Worm (Caenorhabditis elegans): ENCODE results near the gene pdfr-1.

pdfr-1 gene

DNA sequence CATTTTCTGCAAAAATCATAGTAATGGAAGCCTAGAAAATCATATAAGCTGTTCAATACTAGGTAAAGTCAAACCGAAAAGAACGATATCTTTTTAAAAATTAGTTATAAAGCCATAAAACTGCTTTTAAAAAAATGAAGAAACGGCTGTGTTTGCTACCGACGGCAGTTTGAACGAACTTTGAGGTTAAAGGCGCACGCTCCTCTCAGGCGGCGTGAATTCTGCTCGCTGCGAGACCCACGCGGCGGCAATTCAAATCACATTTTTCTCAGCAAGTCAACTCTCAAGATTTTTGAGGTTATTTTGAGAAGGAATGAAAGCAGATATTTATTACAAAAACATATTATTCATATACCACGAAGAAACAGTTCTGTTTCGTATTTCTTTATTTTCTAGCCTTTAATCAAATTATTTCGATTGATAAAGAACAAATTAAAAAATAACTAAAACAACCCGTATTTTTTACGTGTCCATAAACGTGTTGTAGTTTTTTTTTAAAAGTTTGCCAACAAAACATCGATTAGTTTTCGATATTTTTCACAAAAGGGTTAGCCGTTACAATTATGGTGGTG is 43.7 kb downstream of the pdfr-1 start, which contains the start of the genes mdh-2 and F20H11.4:
mdh-2 (minus strand) TSS at position 6 of the 572 bp plus-strand sequence.
F20H11.4 (plus strand) TSS at position 522 of the 572 bp plus-strand sequence.
- TF ChIP-seq scrt-1 (GFP tag; IDR thresholded peaks at IDR 0.05) (no peak), hmg-4 (GFP tag; optimal IDR thresholded peaks at IDR 0.05) (no peak), hmbx-1 (tag; optimal IDR thresholded peaks at IDR 0.05) (no peak), pes-1 (GFP tag; IDR thresholded peaks at IDR 0.05) (no peak), tbx-37 (GFP tag; conservative IDR thresholded peaks at IDR 0.05) (no peak), ets-7 (tag; optimal IDR thresholded peaks at IDR 0.05) (no peak), ceh-13 (GFP tag; optimal IDR thresholded peaks at IDR 0.05) (no peak), tbx-11 (GFP tag; IDR thresholded peaks at IDR 0.05) (no peak), ceh-36 (tag; optimal IDR thresholded peaks at IDR 0.05) (no peak), hnd-1 (tag; optimal IDR thresholded peaks at IDR 0.05) (no peak), flt-1 (GFP tag; IDR thresholded peaks at IDR 0.05) (no peak), tra-4 (tag; optimal IDR thresholded peaks at IDR 0.05) (no peak), aly-1 (tag; optimal IDR thresholded peaks at IDR 0.05) (no peak), F13C5.2 (tag; optimal IDR thresholded peaks at IDR 0.05) (no peak), ama-1 (optimal IDR thresholded peaks at IDR 0.05) (no peak), B0310.2 (tag; optimal IDR thresholded peaks at IDR 0.05) (no peak)

DNA sequence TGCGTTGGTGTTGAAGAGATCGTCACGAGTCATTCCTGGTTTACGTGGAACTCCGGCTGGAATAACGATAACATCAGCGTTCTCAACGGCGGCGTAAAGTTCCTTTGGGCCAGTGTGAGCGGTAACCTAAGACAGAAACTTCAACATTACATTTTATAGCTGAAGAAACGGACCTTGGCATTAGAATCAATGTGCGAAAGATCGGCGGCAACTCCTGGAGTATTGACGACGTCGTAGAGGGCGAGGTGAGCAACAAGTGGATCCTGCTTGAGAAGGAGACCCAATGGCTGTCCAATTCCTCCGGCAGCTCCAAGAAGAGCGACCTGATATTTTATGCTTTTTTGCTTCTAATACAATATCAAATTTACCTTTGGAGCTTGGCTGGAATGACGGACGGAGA is 44.2 kb downstream of the pdfr-1 start:
- TF ChIP-seq ama-1 (optimal IDR thresholded peaks at IDR 0.05) (no peak), B0310.2 (tag; optimal IDR thresholded peaks at IDR 0.05) (no peak), hmbx-1 (tag; optimal IDR thresholded peaks at IDR 0.05) (no peak), hmg-4 (GFP tag; optimal IDR thresholded peaks at IDR 0.05) (no peak), scrt-1 (GFP tag; IDR thresholded peaks at IDR 0.05) (no peak), hnd-1 (tag; optimal IDR thresholded peaks at IDR 0.05) (no peak), ceh-13 (GFP tag; optimal IDR thresholded peaks at IDR 0.05) (no peak), pes-1 (GFP tag; IDR thresholded peaks at IDR 0.05) (no peak), F13C5.2 (tag; optimal IDR thresholded peaks at IDR 0.05) (no peak), flt-1 (GFP tag; IDR thresholded peaks at IDR 0.05) (no peak)

DNA sequence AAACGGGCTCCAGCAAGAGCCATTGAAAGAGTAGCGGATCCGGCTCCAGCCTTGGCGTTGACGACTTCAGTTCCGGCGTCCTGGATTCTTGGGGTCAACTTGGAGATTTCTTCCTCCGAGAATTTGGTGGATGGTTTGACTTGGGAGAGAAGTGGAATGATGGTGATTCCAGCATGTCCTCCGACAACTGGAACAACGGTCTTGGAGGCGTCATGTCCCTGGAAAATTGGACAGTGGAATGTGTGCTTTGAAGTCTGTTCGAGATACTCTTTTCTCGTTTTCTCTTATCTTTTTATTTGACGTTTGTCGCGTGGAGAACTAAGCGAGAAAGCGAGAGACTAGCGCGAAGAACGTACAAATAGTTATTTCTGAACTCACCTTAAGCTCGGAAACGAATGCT is 44.8 kb downstream of the pdfr-1 start:
- TF ChIP-seq hmbx-1 (tag; optimal IDR thresholded peaks at IDR 0.05) = no peak
- TF ChIP-seq B0310.2 (tag; optimal IDR thresholded peaks at IDR 0.05) = no peak
- TF ChIP-seq hnd-1 (tag; optimal IDR thresholded peaks at IDR 0.05) = no peak
- no peak for TF ChIP-seq tra-4 (tag; optimal IDR thresholded peaks at IDR 0.05)
- no peak for TF ChIP-seq ceh-36 (tag; optimal IDR thresholded peaks at IDR 0.05)
- no peak for TF ChIP-seq ets-7 (tag; optimal IDR thresholded peaks at IDR 0.05)
- no peak for TF ChIP-seq ceh-13 (GFP tag; optimal IDR thresholded peaks at IDR 0.05)
- TF ChIP-seq aly-1 (tag; optimal IDR thresholded peaks at IDR 0.05) = no peak
- no peak for TF ChIP-seq tbx-37 (GFP tag; conservative IDR thresholded peaks at IDR 0.05)
- no peak for TF ChIP-seq ama-1 (optimal IDR thresholded peaks at IDR 0.05)
- no peak for TF ChIP-seq flt-1 (GFP tag; IDR thresholded peaks at IDR 0.05)
- no peak for TF ChIP-seq F13C5.2 (tag; optimal IDR thresholded peaks at IDR 0.05)
- no peak for TF ChIP-seq tbx-11 (GFP tag; IDR thresholded peaks at IDR 0.05)
- TF ChIP-seq sea-1 (GFP tag; conservative IDR thresholded peaks at IDR 0.05) = no peak
- TF ChIP-seq scrt-1 (GFP tag; IDR thresholded peaks at IDR 0.05) = no peak
- TF ChIP-seq hmg-4 (GFP tag; optimal IDR thresholded peaks at IDR 0.05) = no peak
- TF ChIP-seq pes-1 (GFP tag; IDR thresholded peaks at IDR 0.05) = no peak

DNA sequence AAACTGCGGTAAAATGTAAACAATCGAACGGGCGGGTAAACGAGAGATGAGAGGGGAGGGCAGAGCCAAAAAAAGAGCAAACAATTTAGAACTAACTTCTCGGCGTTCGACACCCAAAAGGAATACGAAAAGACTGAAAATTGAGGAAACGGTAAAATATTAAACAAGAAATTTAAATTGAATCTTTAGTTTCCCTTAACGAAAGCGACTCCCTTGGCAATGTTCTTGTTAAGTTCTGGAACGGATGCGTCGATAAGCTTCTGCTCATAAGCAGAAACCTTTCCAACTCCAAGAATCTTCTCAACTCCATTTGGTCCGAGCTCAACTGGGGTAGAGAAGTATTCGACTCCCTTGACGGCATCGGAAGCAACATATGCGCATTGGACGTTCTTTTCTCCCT is 45.2 kb downstream of the pdfr-1 start:
- TF ChIP-seq tbx-11 (GFP tag; IDR thresholded peaks at IDR 0.05) (no peak), tbx-37 (GFP tag; conservative IDR thresholded peaks at IDR 0.05) (no peak), B0310.2 (tag; optimal IDR thresholded peaks at IDR 0.05) (no peak), tra-4 (tag; optimal IDR thresholded peaks at IDR 0.05) (no peak), ceh-36 (tag; optimal IDR thresholded peaks at IDR 0.05) (no peak), sea-1 (GFP tag; conservative IDR thresholded peaks at IDR 0.05) (no peak), pes-1 (GFP tag; IDR thresholded peaks at IDR 0.05) (no peak), flt-1 (GFP tag; IDR thresholded peaks at IDR 0.05) (no peak), ceh-13 (GFP tag; optimal IDR thresholded peaks at IDR 0.05) (no peak), scrt-1 (GFP tag; IDR thresholded peaks at IDR 0.05) (no peak), hnd-1 (tag; optimal IDR thresholded peaks at IDR 0.05) (no peak), hmg-4 (GFP tag; optimal IDR thresholded peaks at IDR 0.05) (no peak), F13C5.2 (tag; optimal IDR thresholded peaks at IDR 0.05) (no peak), ets-7 (tag; optimal IDR thresholded peaks at IDR 0.05) (no peak)

DNA sequence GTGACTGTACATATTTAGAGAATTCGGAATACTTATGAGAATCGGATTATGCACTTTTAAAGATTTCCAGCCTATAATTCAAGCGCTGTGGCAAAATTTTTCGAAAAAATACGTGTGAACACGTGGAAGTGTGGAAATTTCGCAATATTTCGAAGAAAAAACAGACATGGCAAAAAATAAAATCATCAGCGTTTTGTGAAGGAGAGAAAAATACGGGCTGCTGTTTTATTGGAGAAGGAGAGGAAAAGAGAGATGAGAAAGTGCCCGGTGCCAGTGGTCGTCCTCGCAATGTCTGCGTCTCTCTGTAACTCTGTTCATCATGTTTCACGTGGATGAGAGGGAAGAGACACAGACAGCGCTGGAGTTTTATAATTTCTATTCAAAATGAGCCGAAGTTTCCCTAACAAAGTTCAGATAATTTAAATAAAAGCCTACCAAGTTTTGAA is 45.8 kb downstream of the pdfr-1 start:
- TF ChIP-seq pes-1 (GFP tag; IDR thresholded peaks at IDR 0.05) (no peak), sea-1 (GFP tag; conservative IDR thresholded peaks at IDR 0.05) (no peak), tra-4 (tag; optimal IDR thresholded peaks at IDR 0.05) (no peak), F13C5.2 (tag; optimal IDR thresholded peaks at IDR 0.05) (peak; percentile 34)

DNA sequence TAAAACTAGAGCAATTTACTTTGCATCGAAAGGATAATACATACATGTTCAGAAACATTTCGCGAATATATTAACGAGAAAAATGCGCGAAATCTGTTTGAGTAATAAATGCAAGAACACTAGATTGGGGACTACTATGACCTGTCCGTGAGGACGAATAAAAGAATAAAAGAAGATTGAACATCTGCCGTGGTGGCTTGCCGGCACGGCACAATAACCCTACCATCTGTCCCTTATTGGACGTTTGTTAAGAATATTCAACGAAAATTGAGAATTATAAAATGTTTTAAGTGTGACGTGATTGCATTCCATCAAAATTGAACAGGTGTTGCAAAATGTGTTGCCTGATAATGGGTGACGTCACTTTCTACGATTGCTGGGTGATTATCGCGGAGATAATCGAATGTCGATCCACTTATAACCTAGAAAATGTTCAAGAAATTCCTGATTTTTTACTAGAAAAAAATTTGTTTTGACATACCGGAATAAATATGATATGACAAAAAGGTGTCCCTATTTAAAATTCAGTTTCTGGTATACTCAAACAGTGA is 46.4 kb downstream of the pdfr-1 start:
- TF ChIP-seq hmg-4 (GFP tag; optimal IDR thresholded peaks at IDR 0.05) (no peak), ceh-36 (tag; optimal IDR thresholded peaks at IDR 0.05) (no peak), sea-1 (GFP tag; conservative IDR thresholded peaks at IDR 0.05) (no peak), tbx-11 (GFP tag; IDR thresholded peaks at IDR 0.05) (no peak), scrt-1 (GFP tag; IDR thresholded peaks at IDR 0.05) (no peak), B0310.2 (tag; optimal IDR thresholded peaks at IDR 0.05) (no peak), ceh-13 (GFP tag; optimal IDR thresholded peaks at IDR 0.05) (no peak), F13C5.2 (tag; optimal IDR thresholded peaks at IDR 0.05) (no peak), tra-4 (tag; optimal IDR thresholded peaks at IDR 0.05) (no peak), flt-1 (GFP tag; IDR thresholded peaks at IDR 0.05) (no peak), ama-1 (optimal IDR thresholded peaks at IDR 0.05) (no peak), tbx-37 (GFP tag; conservative IDR thresholded peaks at IDR 0.05) (no peak), ets-7 (tag; optimal IDR thresholded peaks at IDR 0.05) (no peak), pes-1 (GFP tag; IDR thresholded peaks at IDR 0.05) (no peak), hnd-1 (tag; optimal IDR thresholded peaks at IDR 0.05) (no peak), hmbx-1 (tag; optimal IDR thresholded peaks at IDR 0.05) (no peak)

DNA sequence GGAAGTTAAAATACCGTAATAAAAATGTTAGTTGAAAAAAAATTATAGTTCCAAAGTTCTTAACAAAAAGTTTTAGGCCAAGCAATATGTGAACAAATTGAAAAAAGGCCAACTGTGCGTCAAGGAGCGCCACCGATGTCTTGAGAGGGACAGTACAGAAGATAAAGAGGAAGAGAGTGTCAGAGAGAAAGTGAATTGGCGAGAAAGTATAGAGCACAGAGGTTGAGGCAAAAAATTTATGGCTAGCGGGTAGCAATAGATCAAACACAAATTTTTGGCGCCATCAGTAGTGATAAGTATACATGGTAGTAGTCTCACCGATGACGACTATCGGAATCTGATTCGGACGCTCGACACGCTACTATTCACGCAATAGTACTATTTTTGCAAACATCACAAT is 47.6 kb downstream of the pdfr-1 start:
- TF ChIP-seq F13C5.2 (tag; optimal IDR thresholded peaks at IDR 0.05) (no peak), tra-4 (tag; optimal IDR thresholded peaks at IDR 0.05) (no peak), scrt-1 (GFP tag; IDR thresholded peaks at IDR 0.05) (no peak), tbx-37 (GFP tag; conservative IDR thresholded peaks at IDR 0.05) (no peak), sea-1 (GFP tag; conservative IDR thresholded peaks at IDR 0.05) (no peak), pes-1 (GFP tag; IDR thresholded peaks at IDR 0.05) (no peak), hnd-1 (tag; optimal IDR thresholded peaks at IDR 0.05) (no peak), ceh-36 (tag; optimal IDR thresholded peaks at IDR 0.05) (no peak), hmbx-1 (tag; optimal IDR thresholded peaks at IDR 0.05) (no peak), aly-1 (tag; optimal IDR thresholded peaks at IDR 0.05) (no peak), tbx-11 (GFP tag; IDR thresholded peaks at IDR 0.05) (no peak), flt-1 (GFP tag; IDR thresholded peaks at IDR 0.05) (no peak), ceh-13 (GFP tag; optimal IDR thresholded peaks at IDR 0.05) (no peak), ama-1 (optimal IDR thresholded peaks at IDR 0.05) (no peak), ets-7 (tag; optimal IDR thresholded peaks at IDR 0.05) (no peak), B0310.2 (tag; optimal IDR thresholded peaks at IDR 0.05) (no peak), hmg-4 (GFP tag; optimal IDR thresholded peaks at IDR 0.05) (no peak)
